Worm (Caenorhabditis elegans) whole organism, L1 larva: ENCODE data around the gene gop-1.

Experiments
- ces-1 ChIP-seq: fragments of 150-350 bp; optimal IDR thresholded peaks from 2 replicates; lab custom pipeline; 2014; ENCODE audit warnings: missing biosample characterization, missing genetic modification reagents, missing genetic modification characterization
- fos-1 ChIP-seq: fragments of 150-350 bp; optimal IDR thresholded peaks from 2 replicates; lab custom pipeline; 2014; ENCODE audit warnings: missing biosample characterization, missing genetic modification characterization
- lin-15B ChIP-seq: fragments of 150-350 bp; sonication (generic microtip); optimal IDR thresholded peaks from 3 replicates; lab custom pipeline; 2014; ENCODE audit warnings: missing biosample characterization, missing genetic modification characterization
- nhr-12 ChIP-seq: sonication (generic microtip); optimal IDR thresholded peaks from 2 replicates; lab custom pipeline; 2017; ENCODE audit warnings: missing biosample characterization, missing genetic modification characterization
- nhr-237 ChIP-seq: fragments of 150-350 bp; optimal IDR thresholded peaks from 2 replicates; lab custom pipeline; 2014; ENCODE audit warnings: missing biosample characterization, missing genetic modification characterization
- pax-3 ChIP-seq: fragments of 200-800 bp; sonication (Bioruptor generic); optimal IDR thresholded peaks from 2 replicates; lab custom pipeline; 2018; ENCODE audit warnings: mild to moderate bottlenecking, missing genetic modification characterization, moderate library complexity, missing compliant biosample characterization
- skn-1 ChIP-seq: fragments of 150-350 bp; optimal IDR thresholded peaks from 2 replicates; lab custom pipeline; 2014; ENCODE audit warnings: missing biosample characterization, missing genetic modification characterization
- ztf-11 ChIP-seq, 2 experiments: sonication (generic microtip); optimal IDR thresholded peaks; 2 replicates each; lab custom pipeline; 2016 to 2017; ENCODE audit warnings: missing genetic modification characterization in 2 of 2, missing biosample characterization in 1 of 2, missing compliant biosample characterization in 1 of 2

- TF ChIP-seq skn-1 (tag; lab: Kevin White, UChicago) (no peak), ces-1 (GFP tag; lab: Kevin White, UChicago) (no peak), ztf-11 (tag; optimal IDR thresholded peaks at IDR 0.05; lab: Kevin White, UChicago) (no peak), lin-15B (tag; lab: Kevin White, UChicago) (no peak), nhr-237 (tag; lab: Kevin White, UChicago) (no peak), nhr-12 (no peak), fos-1 (tag; lab: Kevin White, UChicago) (no peak), pax-3 (no peak)
Measured at ce11 chrIII:5206861-5207414, 47.3 kb upstream of the gop-1 start, which contains the start of gene morc-1.
